Worm (Caenorhabditis elegans) whole organism, L4/young adult: ENCODE results near the gene H17B01.2.

Experiments used
- W03F9.2 ChIP-seq: fragments of 150-350 bp; optimal IDR thresholded peaks from 2 replicates; lab custom pipeline; 2014; ENCODE audit warnings: missing biosample characterization, missing genetic modification characterization
- him-1 ChIP-seq: sonication (generic microtip); optimal IDR thresholded peaks from 2 replicates; lab custom pipeline; 2016; ENCODE audit warnings: missing genotype, missing genetic modification reagents, missing genetic modification characterization, missing compliant biosample characterization

- TF ChIP-seq him-1 (tag; lab: Kevin White, UChicago) (no peak), W03F9.2 (tag; lab: Kevin White, UChicago) (no peak)
Observed at ce11 chrII:1466448-1466847, 3.9 kb upstream of the H17B01.2 start, which contains the start of gene Y51H7C.13.
